Fruit fly (Drosophila melanogaster) S2 (cell line): ENCODE results near the gene Tsen2.

Source experiments
- CG8478 ChIP-seq: fragments of >200 bp; optimal IDR thresholded peaks from 2 replicates; lab custom pipeline; 2018
- CTCF ChIP-seq, 2 experiments: fragments of >200 bp; optimal IDR thresholded peaks; 2 replicates each; lab custom pipeline; 2018

- TF ChIP-seq CTCF (optimal IDR thresholded peaks at IDR 0.05; lab: Kevin White, UChicago) (no peak), CG8478 (lab: Kevin White, UChicago) (no peak)
Measured at dm6 chr2L:16761891-16762290, 32.3 kb downstream of the Tsen2 start.
